Fruit fly (Drosophila melanogaster) whole organism: Measurements from ENCODE around the gene Dop1R1.

Source experiments
- CG8478 ChIP-seq: fragments of >200 bp; optimal IDR thresholded peaks from 2 replicates; lab custom pipeline; 2018; ENCODE audit warnings: inconsistent platforms
- EcR ChIP-seq, 2 experiments: fragments of >200 bp; optimal IDR thresholded peaks; 2 replicates each; lab custom pipeline; 2017; ENCODE audit warnings: missing biosample characterization in 2 of 2, missing genetic modification characterization in 2 of 2, missing genetic modification reagents in 2 of 2
- pan ChIP-seq: fragments of >200 bp; optimal IDR thresholded peaks from 2 replicates; lab custom pipeline; 2017
- usp ChIP-seq: fragments of >200 bp; optimal IDR thresholded peaks from 2 replicates; lab custom pipeline; 2017; ENCODE audit warnings: missing biosample characterization, missing genetic modification characterization, mixed read lengths

DNA sequence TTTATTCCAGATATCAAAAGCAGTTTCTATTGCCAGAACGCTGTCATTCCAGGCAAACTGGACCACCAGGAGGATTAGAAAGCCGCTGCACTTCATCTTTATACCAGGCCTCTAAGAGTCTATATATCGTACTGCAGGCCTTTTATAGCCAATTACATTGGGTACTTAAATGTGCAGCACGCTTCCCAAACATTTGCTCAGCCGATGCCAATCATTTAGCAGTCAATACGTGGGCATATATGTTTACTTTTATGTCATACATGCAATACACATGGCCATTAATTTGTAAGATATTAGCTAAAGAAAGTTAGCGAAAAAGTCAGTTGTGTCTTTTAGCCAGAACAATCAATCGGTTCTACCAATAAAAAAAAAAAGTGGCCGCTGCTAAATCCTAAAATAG, 6.9 kb upstream of the Dop1R1 start, which contains the start of gene CG33109:
- TF ChIP-seq usp (GFP tag; lab: Kevin White, UChicago) (no peak), CG8478 (no peak), pan (no peak), EcR (GFP tag; optimal IDR thresholded peaks at IDR 0.05; lab: Kevin White, UChicago) (no peak)
